Worm (Caenorhabditis elegans) whole organism, L4/young adult: ENCODE data around the gene ZK1058.9.

Experiments
- dao-5 ChIP-seq: sonication (generic microtip); optimal IDR thresholded peaks from 2 replicates; lab custom pipeline; 2016; ENCODE audit warnings: missing genotype, missing genetic modification characterization, moderate library complexity, missing compliant biosample characterization
- him-1 ChIP-seq: sonication (generic microtip); optimal IDR thresholded peaks from 2 replicates; lab custom pipeline; 2016; ENCODE audit warnings: missing genotype, missing genetic modification reagents, missing genetic modification characterization, missing compliant biosample characterization

- TF ChIP-seq dao-5 (tag; lab: Kevin White, UChicago): no peak
- TF ChIP-seq him-1 (tag; lab: Kevin White, UChicago): no peak
Observed at ce11 chrIII:3915705-3916104, 10.3 kb downstream of the ZK1058.9 start.
